Worm (Caenorhabditis elegans): ENCODE results near the gene Y32H12A.7.

DNA sequence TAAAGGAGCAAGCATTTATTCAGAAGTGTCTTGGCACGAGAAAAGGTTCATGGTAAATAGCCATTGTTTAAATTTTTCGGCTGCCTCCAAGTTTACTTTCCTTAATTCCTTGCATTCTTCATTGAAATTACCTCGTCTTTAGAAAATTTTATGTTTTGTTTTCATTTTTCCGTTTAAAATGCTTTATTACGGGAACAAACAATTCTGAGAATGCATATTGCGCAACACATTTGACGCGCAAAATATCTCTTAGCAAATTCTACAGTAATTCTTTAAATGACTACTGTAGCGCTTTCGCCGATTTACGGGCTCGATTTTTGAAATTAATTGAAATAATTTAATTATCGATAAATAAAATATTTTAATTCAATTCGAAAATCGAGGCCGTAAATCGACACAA, 40.7 kb downstream of the Y32H12A.7 start:
- TF ChIP-seq nhr-76 (tag; optimal IDR thresholded peaks at IDR 0.05) (no peak), snpc-4 (tag; optimal IDR thresholded peaks at IDR 0.05) (no peak), elt-2 (tag; optimal IDR thresholded peaks at IDR 0.05) (no peak), nhr-12 (tag; optimal IDR thresholded peaks at IDR 0.05) (no peak)

Data from whole organism, L3 larva.